Fruit fly (Drosophila melanogaster): ENCODE data around the gene CG2931.

CG2931 gene

dm6 chr3R:5608422-5608821 lies 40.0 kb upstream of the CG2931 start:
- TF ChIP-seq CG8301 (tag; optimal IDR thresholded peaks at IDR 0.05), result no peak
- no peak for TF ChIP-seq CG17806 (tag; optimal IDR thresholded peaks at IDR 0.05)
- no peak for TF ChIP-seq Pif1B (GFP tag; optimal IDR thresholded peaks at IDR 0.05)
- 0 out of 3 replicates have a peak, but pooled peaks have one; percentile 38 for TF ChIP-seq fd96Ca (GFP tag; IDR thresholded peaks at IDR 0.05)
- TF ChIP-seq CG32121 (GFP tag; IDR thresholded peaks at IDR 0.05), result no peak
- TF ChIP-seq CG4496 (GFP tag; IDR thresholded peaks at IDR 0.05), result no peak
- TF ChIP-seq Pif1A (GFP tag; optimal IDR thresholded peaks at IDR 0.05), result no peak

dm6 chr3R:5606477-5606876 lies 38.1 kb upstream of the CG2931 start, which contains the start of gene asl:
asl (minus strand) TSS chr3R:5606543.
- TF ChIP-seq rn (GFP tag; IDR thresholded peaks at IDR 0.05) (no peak), CG12605 (GFP tag; IDR thresholded peaks at IDR 0.05) (no peak), CG14655 (GFP tag; optimal IDR thresholded peaks at IDR 0.05) (no peak), Pif1A (GFP tag; optimal IDR thresholded peaks at IDR 0.05) (no peak), Snoo (tag; optimal IDR thresholded peaks at IDR 0.05) (peak; percentile 40), EcR (GFP tag; optimal IDR thresholded peaks at IDR 0.05) (no peak), CG10348 (GFP tag; IDR thresholded peaks at IDR 0.05) (no peak), CG8301 (tag; optimal IDR thresholded peaks at IDR 0.05) (no peak), CG17806 (tag; optimal IDR thresholded peaks at IDR 0.05) (peak; percentile 55), Ets98B (GFP tag; IDR thresholded peaks at IDR 0.05) (peak; percentile 69), fd96Ca (GFP tag; IDR thresholded peaks at IDR 0.05) (peak; percentile 73), CG13204 (GFP tag; optimal IDR thresholded peaks at IDR 0.05) (no peak), CG32121 (GFP tag; IDR thresholded peaks at IDR 0.05) (peak; percentile 62; the same call in 1 of the 2 replicates), gl (tag; optimal IDR thresholded peaks at IDR 0.05) (no peak), CG15710 (tag; optimal IDR thresholded peaks at IDR 0.05) (peak; percentile 54), CG4496 (GFP tag; IDR thresholded peaks at IDR 0.05) (peak; percentile 58; the same call in 1 of the 3 replicates), CG8159 (tag; optimal IDR thresholded peaks at IDR 0.05) (peak; percentile 66), Pif1B (GFP tag; optimal IDR thresholded peaks at IDR 0.05) (no peak), CG9948 (tag; optimal IDR thresholded peaks at IDR 0.05) (peak; percentile 39), D1 (tag; optimal IDR thresholded peaks at IDR 0.05) (no peak), CG34367 (tag; optimal IDR thresholded peaks at IDR 0.05) (no peak)

dm6 chr3R:5601044-5601523 lies 32.7 kb upstream of the CG2931 start, which contains the start of the genes kra and SecS:
kra (minus strand) TSS chr3R:5601136.
SecS (plus strand) TSS chr3R:5601433.
- TF ChIP-seq Snoo (tag; optimal IDR thresholded peaks at IDR 0.05), result peak; percentile 35
- no peak for TF ChIP-seq CG12605 (GFP tag; IDR thresholded peaks at IDR 0.05)
- TF ChIP-seq CG34367 (tag; optimal IDR thresholded peaks at IDR 0.05), result peak; percentile 11
- peak; percentile 40 for TF ChIP-seq CG9948 (tag; optimal IDR thresholded peaks at IDR 0.05)
- no peak for TF ChIP-seq CG13204 (GFP tag; optimal IDR thresholded peaks at IDR 0.05)
- peak; percentile 11 for TF ChIP-seq CG8301 (tag; optimal IDR thresholded peaks at IDR 0.05)
- no peak for TF ChIP-seq Ets98B (GFP tag; IDR thresholded peaks at IDR 0.05)
- TF ChIP-seq gl (tag; optimal IDR thresholded peaks at IDR 0.05), result no peak
- peak; percentile 29 for TF ChIP-seq CG17806 (tag; optimal IDR thresholded peaks at IDR 0.05)
- no peak for TF ChIP-seq fd96Ca (GFP tag; IDR thresholded peaks at IDR 0.05)
- no peak for TF ChIP-seq D1 (tag; optimal IDR thresholded peaks at IDR 0.05)
- TF ChIP-seq CG15710 (tag; optimal IDR thresholded peaks at IDR 0.05), result peak; percentile 38
- TF ChIP-seq CG4496 (GFP tag; IDR thresholded peaks at IDR 0.05), result no peak
- TF ChIP-seq rn (GFP tag; IDR thresholded peaks at IDR 0.05), result no peak
- no peak for TF ChIP-seq CG14655 (GFP tag; optimal IDR thresholded peaks at IDR 0.05)
- peak; percentile 32 for TF ChIP-seq CG8159 (tag; optimal IDR thresholded peaks at IDR 0.05)
- no peak for TF ChIP-seq CG10348 (GFP tag; IDR thresholded peaks at IDR 0.05)

dm6 chr3R:5600361-5601043 lies 32.1 kb upstream of the CG2931 start:
- TF ChIP-seq CG17806 (tag; optimal IDR thresholded peaks at IDR 0.05) (no peak), EcR (GFP tag; optimal IDR thresholded peaks at IDR 0.05) (peak; percentile 54), Ets98B (GFP tag; IDR thresholded peaks at IDR 0.05) (no peak), CG34367 (tag; optimal IDR thresholded peaks at IDR 0.05) (peak; percentile 9)

dm6 chr3R:5599521-5600360 lies 31.3 kb upstream of the CG2931 start:
- TF ChIP-seq D1 (tag; optimal IDR thresholded peaks at IDR 0.05) (no peak), rn (GFP tag; IDR thresholded peaks at IDR 0.05) (no peak)

- no peak for TF ChIP-seq CG14655 (GFP tag; optimal IDR thresholded peaks at IDR 0.05)
- 0 out of 2 replicates have a peak, but pooled peaks have one; percentile 20 for TF ChIP-seq CG12605 (GFP tag; IDR thresholded peaks at IDR 0.05)
- no peak for TF ChIP-seq CG9948 (tag; optimal IDR thresholded peaks at IDR 0.05)
- TF ChIP-seq EcR (GFP tag; optimal IDR thresholded peaks at IDR 0.05), result no peak
These were observed 26.5 kb upstream of the CG2931 start for dm6 chr3R:5594878-5595277.
